Fruit fly (Drosophila melanogaster): ENCODE results near the gene CG3847.

Gene CG3847

DNA sequence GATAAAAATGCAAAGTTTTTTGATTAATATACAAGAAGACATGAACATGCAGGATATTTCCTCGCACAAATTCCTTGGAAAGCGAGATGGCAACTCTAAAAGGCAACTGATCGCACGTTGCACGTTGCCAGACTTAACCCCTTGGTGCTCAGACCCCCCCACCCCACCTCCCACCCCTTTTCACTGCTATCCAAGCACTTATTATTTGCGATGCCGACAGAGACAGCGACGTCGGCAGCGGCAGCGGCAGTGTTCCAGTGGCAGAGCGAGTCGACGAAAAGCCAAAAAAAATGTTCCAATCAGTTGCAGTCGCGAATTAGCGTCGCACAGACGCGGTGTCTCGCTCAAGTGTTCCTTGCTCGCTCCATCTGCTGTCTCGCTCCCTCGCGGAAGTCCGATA, 43.2 kb upstream of the CG3847 start, which contains the start of gene CG3823:
Gene CG3823, plus strand, starts transcription at position 301 of the 400 bp plus-strand sequence.
- TF ChIP-seq CG3919 (GFP tag; optimal IDR thresholded peaks at IDR 0.05) (no peak), CG6163 (GFP tag; IDR thresholded peaks at IDR 0.05) (peak; percentile 21; the same call in 1 of the 3 replicates)

DNA sequence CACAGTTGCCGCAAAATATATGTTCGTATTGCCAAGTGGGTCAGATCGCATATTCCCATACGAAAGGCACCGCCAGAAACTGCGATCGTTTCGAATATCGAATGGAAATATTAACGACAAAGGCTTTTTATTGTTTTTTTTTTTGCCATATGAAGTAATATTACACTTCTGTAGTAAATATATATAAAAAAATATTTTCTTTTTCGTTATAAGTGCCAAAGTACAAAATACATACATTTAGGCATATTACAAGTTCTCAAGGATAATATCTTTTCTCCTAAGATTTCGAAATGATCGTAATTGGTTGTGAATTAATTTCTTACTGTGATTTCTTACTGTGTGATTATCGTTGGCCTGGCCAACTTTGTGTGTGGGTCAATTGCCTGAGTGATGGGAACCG, 42.7 kb upstream of the CG3847 start:
- no peak for TF ChIP-seq CG6808 (GFP tag; optimal IDR thresholded peaks at IDR 0.05)
- TF ChIP-seq CG31627 (GFP tag; optimal IDR thresholded peaks at IDR 0.05) = no peak
- TF ChIP-seq OdsH (GFP tag; optimal IDR thresholded peaks at IDR 0.05) = peak; percentile 11
- TF ChIP-seq salr (GFP tag; optimal IDR thresholded peaks at IDR 0.05) = peak in 1 of 2 experiments; percentile 27
- TF ChIP-seq Met (GFP tag; optimal IDR thresholded peaks at IDR 0.05) = peak; percentile 15
- peak; percentile 12 for TF ChIP-seq Smox (GFP tag; optimal IDR thresholded peaks at IDR 0.05)
- peak; percentile 25 for TF ChIP-seq esn (GFP tag; optimal IDR thresholded peaks at IDR 0.05)
- no peak for TF ChIP-seq CG11902 (GFP tag; optimal IDR thresholded peaks at IDR 0.05)
- no peak for TF ChIP-seq achi (GFP tag; optimal IDR thresholded peaks at IDR 0.05)
- no peak for TF ChIP-seq fkh (GFP tag; optimal IDR thresholded peaks at IDR 0.05)
- no peak for TF ChIP-seq CG16779 (tag; optimal IDR thresholded peaks at IDR 0.05)
- peak; percentile 44 for TF ChIP-seq CG10631 (GFP tag; optimal IDR thresholded peaks at IDR 0.05)
- TF ChIP-seq Hr39 (GFP tag; optimal IDR thresholded peaks at IDR 0.05) = no peak
- no peak for TF ChIP-seq fd59A (GFP tag; optimal IDR thresholded peaks at IDR 0.05)
- peak; percentile 30 for TF ChIP-seq CG6792 (GFP tag; optimal IDR thresholded peaks at IDR 0.05)
- peak; percentile 80 for TF ChIP-seq Eip78C (GFP tag)
- TF ChIP-seq CG34406 (GFP tag; optimal IDR thresholded peaks at IDR 0.05) = peak; percentile 31
- TF ChIP-seq CG32006 (GFP tag; optimal IDR thresholded peaks at IDR 0.05) = peak; percentile 38
- no peak for TF ChIP-seq lz (GFP tag; optimal IDR thresholded peaks at IDR 0.05)
- no peak for TF ChIP-seq Ets21C (GFP tag; optimal IDR thresholded peaks at IDR 0.05)
- peak; percentile 57 for TF ChIP-seq CG15336 (GFP tag; IDR thresholded peaks at IDR 0.05)
- TF ChIP-seq Sox102F (GFP tag; optimal IDR thresholded peaks at IDR 0.05) = no peak
- no peak for TF ChIP-seq CG8319 (GFP tag; optimal IDR thresholded peaks at IDR 0.05)
- TF ChIP-seq CG3032 (tag; optimal IDR thresholded peaks at IDR 0.05) = no peak
- peak; percentile 60; the same call in 1 of the 3 replicates for TF ChIP-seq CG8119 (GFP tag; IDR thresholded peaks at IDR 0.05)
- TF ChIP-seq CG6854 (GFP tag; optimal IDR thresholded peaks at IDR 0.05) = no peak
- no peak for TF ChIP-seq acj6 (GFP tag; optimal IDR thresholded peaks at IDR 0.05)
- no peak for TF ChIP-seq Hr4 (GFP tag; optimal IDR thresholded peaks at IDR 0.05)
- TF ChIP-seq dac (GFP tag; optimal IDR thresholded peaks at IDR 0.05) = no peak
- peak; percentile 41 for TF ChIP-seq CG8632 (GFP tag; optimal IDR thresholded peaks at IDR 0.05)
- TF ChIP-seq CG3919 (GFP tag; optimal IDR thresholded peaks at IDR 0.05) = peak; percentile 50
- no peak for TF ChIP-seq vri (GFP tag; optimal IDR thresholded peaks at IDR 0.05)
- TF ChIP-seq eg (GFP tag; IDR thresholded peaks at IDR 0.05) = peak; percentile 26; the same call in 1 of the 3 replicates
- peak; percentile 10 for TF ChIP-seq topi (GFP tag; optimal IDR thresholded peaks at IDR 0.05)

DNA sequence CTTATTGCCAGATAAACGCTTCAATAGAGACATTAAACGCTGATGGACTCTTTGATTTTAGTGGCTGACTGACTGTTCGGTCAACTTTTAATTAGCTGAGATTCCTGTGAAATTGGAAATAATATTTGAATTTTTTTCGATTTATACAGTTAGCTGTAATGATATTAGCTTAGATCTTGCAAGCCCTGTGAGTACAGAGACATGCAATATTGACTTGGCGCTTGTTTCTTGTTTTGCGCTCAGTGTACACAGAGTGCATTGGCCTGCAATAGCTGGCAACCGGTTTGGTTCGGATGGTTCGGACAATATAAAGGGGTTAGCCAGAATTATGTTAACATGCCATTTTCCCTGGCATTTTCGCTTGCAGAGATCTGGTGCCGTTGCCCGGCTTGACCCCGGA, 41.6 kb upstream of the CG3847 start:
- no peak for TF ChIP-seq CG8319 (GFP tag; optimal IDR thresholded peaks at IDR 0.05)
- no peak for TF ChIP-seq CG11762 (GFP tag; optimal IDR thresholded peaks at IDR 0.05; ENCODE audit: insufficient read depth)
- peak; percentile 70 for TF ChIP-seq svp (GFP tag)
- peak; percentile 25 for TF ChIP-seq lz (GFP tag; optimal IDR thresholded peaks at IDR 0.05)
- TF ChIP-seq Ets96B (tag; optimal IDR thresholded peaks at IDR 0.05) = no peak
- TF ChIP-seq CG4318 (GFP tag; optimal IDR thresholded peaks at IDR 0.05) = no peak
- TF ChIP-seq Hr39 (GFP tag; optimal IDR thresholded peaks at IDR 0.05) = peak; percentile 53
- TF ChIP-seq CG11902 (GFP tag; optimal IDR thresholded peaks at IDR 0.05) = peak; percentile 3
- peak; percentile 20 for TF ChIP-seq Hr4 (GFP tag; optimal IDR thresholded peaks at IDR 0.05)
- TF ChIP-seq Hr38 (GFP tag; optimal IDR thresholded peaks at IDR 0.05) = no peak
- TF ChIP-seq Met (GFP tag; optimal IDR thresholded peaks at IDR 0.05) = peak; percentile 63
- peak; percentile 13 for TF ChIP-seq Ets21C (GFP tag; optimal IDR thresholded peaks at IDR 0.05)
- no peak for TF ChIP-seq CG11294 (GFP tag; IDR thresholded peaks at IDR 0.05)
- TF ChIP-seq Lpt (GFP tag; optimal IDR thresholded peaks at IDR 0.05) = peak; percentile 51
- no peak for TF ChIP-seq CG9139 (GFP tag; optimal IDR thresholded peaks at IDR 0.05)
- 0 out of 3 replicates have a peak, but pooled peaks have one; percentile 9 for TF ChIP-seq eg (GFP tag; IDR thresholded peaks at IDR 0.05)
- TF ChIP-seq Eip93F (GFP tag; optimal IDR thresholded peaks at IDR 0.05) = no peak
- TF ChIP-seq ss (GFP tag; optimal IDR thresholded peaks at IDR 0.05) = no peak
- TF ChIP-seq esn (GFP tag; optimal IDR thresholded peaks at IDR 0.05) = peak; percentile 65
- TF ChIP-seq CG6276 (GFP tag; optimal IDR thresholded peaks at IDR 0.05) = peak; percentile 9
- TF ChIP-seq Sox15 (GFP tag; optimal IDR thresholded peaks at IDR 0.05) = no peak
- no peak for TF ChIP-seq fd85E (GFP tag; optimal IDR thresholded peaks at IDR 0.05)
- TF ChIP-seq CG6808 (GFP tag; optimal IDR thresholded peaks at IDR 0.05) = no peak
- TF ChIP-seq CG15336 (GFP tag; IDR thresholded peaks at IDR 0.05) = peak; percentile 52; the same call in 1 of the 2 replicates
- TF ChIP-seq pdm3 (GFP tag; optimal IDR thresholded peaks at IDR 0.05) = peak; percentile 49
